Worm (Caenorhabditis elegans) whole organism, young adult: ENCODE results near the gene C24A3.9.

Source experiments
- B0019.2 ChIP-seq: fragments of 200-800 bp; sonication (Bioruptor generic); conservative IDR thresholded peaks from 2 replicates; pipeline ENCODE4 v1.3.6; 2022; ENCODE audit warnings: missing genetic modification reagents, missing genetic modification characterization, missing compliant biosample characterization
- B0261.1 ChIP-seq: sonication (generic microtip); optimal IDR thresholded peaks from 2 replicates; lab custom pipeline; 2016; ENCODE audit warnings: mild to moderate bottlenecking, missing genetic modification characterization, moderate library complexity, missing compliant biosample characterization
- C17E4.6 ChIP-seq: fragments of 200-800 bp; sonication (Bioruptor generic); IDR thresholded peaks from 2 replicates; pipeline ENCODE4 v1.3.6; 2022; ENCODE audit warnings: missing genetic modification reagents, missing genetic modification characterization, missing compliant biosample characterization
- F23B12.7 ChIP-seq: sonication (generic microtip); optimal IDR thresholded peaks from 2 replicates; lab custom pipeline; 2017; ENCODE audit warnings: missing genetic modification characterization, mild to moderate bottlenecking, missing compliant biosample characterization, antibody characterized with exemption, moderate library complexity; ENCODE audit not compliant: insufficient read depth
- F52B5.7 ChIP-seq: sonication (generic microtip); optimal IDR thresholded peaks from 2 replicates; lab custom pipeline; 2016; ENCODE audit warnings: mild to moderate bottlenecking, missing genetic modification characterization, missing compliant biosample characterization
- F57A8.1 ChIP-seq: fragments of 200-800 bp; sonication (Bioruptor generic); optimal IDR thresholded peaks from 2 replicates; lab custom pipeline; 2018; ENCODE audit warnings: mild to moderate bottlenecking, missing genetic modification characterization, moderate library complexity, missing compliant biosample characterization
- F57C9.4 ChIP-seq: sonication (generic microtip); optimal IDR thresholded peaks from 2 replicates; lab custom pipeline; 2017; ENCODE audit warnings: mild to moderate bottlenecking, missing genetic modification characterization, missing compliant biosample characterization
- Y95B8A.8 ChIP-seq: fragments of 200-800 bp; sonication (Bioruptor generic); IDR thresholded peaks from 2 replicates; pipeline ENCODE4 v1.3.6; 2022; ENCODE audit warnings: missing genetic modification reagents, missing genetic modification characterization, missing compliant biosample characterization
- attf-3 ChIP-seq: fragments of 200-800 bp; sonication (Bioruptor generic); conservative IDR thresholded peaks from 2 replicates; pipeline ENCODE4 v1.3.6; 2022; ENCODE audit warnings: missing genetic modification reagents, missing genetic modification characterization, missing compliant biosample characterization
- bed-1 ChIP-seq: fragments of 200-800 bp; sonication (Bioruptor generic); IDR thresholded peaks from 2 replicates; pipeline ENCODE4 v1.3.6; 2022; ENCODE audit warnings: missing genetic modification reagents, missing genetic modification characterization, missing compliant biosample characterization
- ccch-3 ChIP-seq: fragments of 200-800 bp; sonication (Bioruptor generic); optimal IDR thresholded peaks from 2 replicates; lab custom pipeline; 2018; ENCODE audit warnings: mild to moderate bottlenecking, missing genetic modification characterization, missing compliant biosample characterization
- ceh-27 ChIP-seq: fragments of 200-800 bp; sonication (Bioruptor generic); optimal IDR thresholded peaks from 2 replicates; lab custom pipeline; 2018; ENCODE audit warnings: mild to moderate bottlenecking, missing genetic modification characterization, moderate library complexity, missing compliant biosample characterization
- chd-7 ChIP-seq: sonication (generic microtip); optimal IDR thresholded peaks from 2 replicates; lab custom pipeline; 2016; ENCODE audit warnings: mild to moderate bottlenecking, missing genetic modification characterization, moderate library complexity, missing compliant biosample characterization
- dpff-1 ChIP-seq: sonication (generic microtip); optimal IDR thresholded peaks from 2 replicates; lab custom pipeline; 2017; ENCODE audit warnings: mild to moderate bottlenecking, missing genetic modification characterization, missing compliant biosample characterization
- dpl-1 ChIP-seq: fragments of 150-350 bp; optimal IDR thresholded peaks from 2 replicates; lab custom pipeline; 2014; ENCODE audit warnings: missing biosample characterization, missing genetic modification reagents, missing genetic modification characterization
- efl-1 ChIP-seq: fragments of 150-350 bp; optimal IDR thresholded peaks from 2 replicates; lab custom pipeline; 2014; ENCODE audit warnings: missing biosample characterization, missing genetic modification reagents, missing genetic modification characterization
- egl-44 ChIP-seq: fragments of 200-800 bp; sonication (Bioruptor generic); IDR thresholded peaks from 2 replicates; pipeline ENCODE4 v1.3.6; 2022; ENCODE audit warnings: missing genetic modification reagents, missing genetic modification characterization, missing compliant biosample characterization
- egrh-3 ChIP-seq: fragments of 200-800 bp; sonication (Bioruptor generic); IDR thresholded peaks from 2 replicates; pipeline ENCODE4 v1.3.6; 2022; ENCODE audit warnings: missing genetic modification reagents, missing genetic modification characterization, missing compliant biosample characterization
- hmg-1.2 ChIP-seq: fragments of 200-800 bp; sonication (Bioruptor generic); IDR thresholded peaks from 2 replicates; pipeline ENCODE4 v1.3.6; 2022; ENCODE audit warnings: missing genetic modification reagents, missing genetic modification characterization, missing compliant biosample characterization
- hmg-20 ChIP-seq: fragments of 200-800 bp; sonication (Bioruptor generic); IDR thresholded peaks from 2 replicates; pipeline ENCODE4 v1.3.6; 2022; ENCODE audit warnings: missing genetic modification reagents, missing genetic modification characterization, missing compliant biosample characterization
- lin-40 ChIP-seq: sonication (generic microtip); optimal IDR thresholded peaks from 2 replicates; lab custom pipeline; 2016; ENCODE audit warnings: missing genetic modification characterization, mild to moderate bottlenecking, missing compliant biosample characterization, missing genotype, missing genetic modification reagents
- lir-1 ChIP-seq: fragments of 200-800 bp; sonication (Bioruptor generic); conservative IDR thresholded peaks from 2 replicates; pipeline ENCODE4 v1.3.6; 2022; ENCODE audit warnings: missing genetic modification reagents, missing genetic modification characterization, missing compliant biosample characterization
- lsl-1 ChIP-seq: fragments of 200-800 bp; sonication (Bioruptor generic); optimal IDR thresholded peaks from 2 replicates; lab custom pipeline; 2018; ENCODE audit warnings: mild to moderate bottlenecking, missing genetic modification characterization, moderate library complexity, missing compliant biosample characterization
- lsy-27 ChIP-seq: sonication (generic microtip); optimal IDR thresholded peaks from 2 replicates; lab custom pipeline; 2017; ENCODE audit warnings: missing genetic modification characterization, mild to moderate bottlenecking, missing compliant biosample characterization, antibody characterized with exemption, missing genotype, borderline replicate concordance; ENCODE audit not compliant: insufficient read depth
- madf-3 ChIP-seq: fragments of 200-800 bp; sonication (Bioruptor generic); IDR thresholded peaks from 2 replicates; pipeline ENCODE4 v1.3.6; 2022; ENCODE audit warnings: missing genetic modification reagents, missing genetic modification characterization, missing compliant biosample characterization
- mxl-1 ChIP-seq: sonication (generic microtip); optimal IDR thresholded peaks from 2 replicates; lab custom pipeline; 2016; ENCODE audit warnings: missing genetic modification characterization, missing compliant biosample characterization
- nhr-80 ChIP-seq: sonication (generic microtip); optimal IDR thresholded peaks from 2 replicates; lab custom pipeline; 2016; ENCODE audit warnings: missing genetic modification characterization, missing compliant biosample characterization
- pbrm-1 ChIP-seq: fragments of 200-800 bp; sonication (Bioruptor generic); IDR thresholded peaks from 2 replicates; pipeline ENCODE4 v1.3.6; 2022; ENCODE audit warnings: missing genetic modification reagents, missing genetic modification characterization, missing compliant biosample characterization
- somi-1 ChIP-seq: fragments of 200-800 bp; sonication (Bioruptor generic); optimal IDR thresholded peaks from 2 replicates; lab custom pipeline; 2018; ENCODE audit warnings: mild to moderate bottlenecking, missing genetic modification characterization, missing compliant biosample characterization
- unc-62 ChIP-seq: fragments of 150-350 bp; optimal IDR thresholded peaks from 2 replicates; lab custom pipeline; 2014; ENCODE audit warnings: missing biosample characterization, missing genetic modification reagents, missing genetic modification characterization
- zfh-2 ChIP-seq: fragments of 200-800 bp; sonication (Bioruptor generic); conservative IDR thresholded peaks from 2 replicates; pipeline ENCODE4 v1.3.6; 2022; ENCODE audit warnings: missing genetic modification reagents, missing genetic modification characterization, missing compliant biosample characterization
- ztf-22 ChIP-seq: fragments of 200-800 bp; sonication (Bioruptor generic); optimal IDR thresholded peaks from 2 replicates; lab custom pipeline; 2018; ENCODE audit warnings: mild to moderate bottlenecking, missing genetic modification characterization, moderate library complexity, missing compliant biosample characterization
- ztf-25 ChIP-seq: fragments of 200-800 bp; sonication (Bioruptor generic); IDR thresholded peaks from 2 replicates; pipeline ENCODE4 v1.3.6; 2022; ENCODE audit warnings: missing genetic modification reagents, missing genetic modification characterization, missing compliant biosample characterization
- ztf-28 ChIP-seq: fragments of 200-800 bp; sonication (Bioruptor generic); IDR thresholded peaks from 2 replicates; pipeline ENCODE4 v1.3.6; 2022; ENCODE audit warnings: missing genetic modification reagents, missing genetic modification characterization, missing compliant biosample characterization

Gene C24A3.9

ce11 chrX:9024270-9024669 lies 14.0 kb upstream of the C24A3.9 start (continued):
- TF ChIP-seq B0019.2 (GFP tag; lab: Robert Waterston, UW) (peak; percentile 38; the same call in 1 of the 2 replicates), Y95B8A.8 (0 out of 2 replicates have a peak, but pooled peaks have one; percentile 20), mxl-1 (tag; lab: Kevin White, UChicago) (peak; percentile 76), ceh-27 (GFP tag; lab: Kevin White, UChicago) (peak; percentile 19)

DNA sequence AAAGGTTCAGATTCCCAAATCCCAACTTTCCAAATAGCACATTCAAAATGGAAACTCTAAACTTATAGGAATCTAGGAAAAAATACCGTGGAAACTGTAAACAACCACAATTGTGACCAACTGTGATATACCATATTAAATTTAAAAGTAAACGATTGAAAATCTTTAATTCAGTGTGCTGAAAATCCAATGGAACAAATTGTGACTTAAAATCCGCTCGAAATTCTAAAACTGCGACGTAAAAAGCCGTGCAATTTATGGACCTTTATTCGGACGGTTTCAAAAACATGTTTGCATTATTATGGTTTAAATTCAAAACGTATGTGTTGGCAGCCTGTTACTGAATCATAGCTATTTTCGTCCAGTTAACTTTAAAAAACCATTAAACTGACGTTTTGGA lies 13.5 kb upstream of the C24A3.9 start:
- no peak for TF ChIP-seq lsy-27
- TF ChIP-seq C17E4.6 = no peak
- TF ChIP-seq egrh-3 (GFP tag; lab: Robert Waterston, UW) = no peak
- TF ChIP-seq dpl-1 = no peak
- TF ChIP-seq lin-40 (tag; lab: Kevin White, UChicago) = no peak
- TF ChIP-seq attf-3 (GFP tag; lab: Robert Waterston, UW) = no peak
- no peak for TF ChIP-seq lsl-1
- no peak for TF ChIP-seq F57C9.4 (tag; lab: Kevin White, UChicago)
- TF ChIP-seq somi-1 (GFP tag; lab: Kevin White, UChicago) = no peak
- TF ChIP-seq dpff-1 (tag; lab: Kevin White, UChicago) = no peak
- no peak for TF ChIP-seq zfh-2 (GFP tag; lab: Robert Waterston, UW)
- no peak for TF ChIP-seq B0019.2 (GFP tag; lab: Robert Waterston, UW)
- TF ChIP-seq F23B12.7 (tag; lab: Kevin White, UChicago) = no peak
- no peak for TF ChIP-seq unc-62 (GFP tag; lab: Kevin White, UChicago)
- no peak for TF ChIP-seq F52B5.7 (tag; lab: Kevin White, UChicago)
- TF ChIP-seq bed-1 (GFP tag; lab: Robert Waterston, UW) = no peak
- TF ChIP-seq, all 124 proteins: peak for 0

DNA sequence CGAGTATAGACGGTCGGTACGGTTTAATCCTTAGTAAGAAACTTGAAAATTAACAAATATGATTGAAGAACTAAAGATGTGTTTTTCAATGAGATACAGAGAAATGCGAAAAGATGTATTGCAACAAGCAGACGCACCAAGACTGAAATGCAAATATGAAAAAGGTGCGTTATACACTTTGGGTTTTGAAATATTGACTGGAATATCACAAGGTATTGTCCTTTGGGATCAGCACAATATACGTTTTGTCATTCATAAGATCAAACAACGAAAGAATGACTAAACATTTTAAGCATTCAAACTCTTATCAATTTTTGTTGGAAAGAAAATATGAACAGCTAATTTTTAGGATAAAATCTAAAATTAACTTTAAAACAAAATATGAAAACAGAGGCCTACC lies 12.5 kb upstream of the C24A3.9 start, which contains the start of gene T25B6.6:
Gene T25B6.6 (minus strand): TSS at position 101 of the 400 bp plus-strand sequence.
- no peak for TF ChIP-seq B0261.1 (tag; lab: Kevin White, UChicago)

ce11 chrX:9021645-9022044 lies 11.3 kb upstream of the C24A3.9 start, which contains the start of gene T25B6.5:
T25B6.5 (minus strand) TSS chrX:9021745.
- TF ChIP-seq egl-44 (no peak), F57A8.1 (GFP tag; lab: Kevin White, UChicago) (no peak), lir-1 (GFP tag; lab: Robert Waterston, UW) (no peak), ztf-25 (GFP tag; lab: Robert Waterston, UW) (no peak), chd-7 (no peak), pbrm-1 (no peak), hmg-20 (GFP tag; lab: Robert Waterston, UW) (no peak), ccch-3 (no peak), nhr-80 (tag; lab: Kevin White, UChicago) (no peak), hmg-1.2 (GFP tag; lab: Robert Waterston, UW) (no peak), madf-3 (no peak), efl-1 (GFP tag; lab: Kevin White, UChicago) (no peak), ztf-28 (GFP tag; lab: Robert Waterston, UW) (no peak), dpff-1 (tag; lab: Kevin White, UChicago) (no peak), ztf-22 (GFP tag; lab: Kevin White, UChicago) (no peak)
